Worm (Caenorhabditis elegans) whole organism, L4 larva: ENCODE results near the gene nas-28.

Experiments used
- Y48G9A.11 ChIP-seq: fragments of 200-800 bp; sonication (Bioruptor generic); IDR thresholded peaks from 2 replicates; pipeline ENCODE4 v1.3.6; 2022; ENCODE audit warnings: missing genetic modification reagents, missing genetic modification characterization, missing compliant biosample characterization
- ZK337.2 ChIP-seq: fragments of 200-800 bp; sonication (Bioruptor generic); IDR thresholded peaks from 2 replicates; pipeline ENCODE4 v1.3.6; 2022; ENCODE audit warnings: missing genetic modification reagents, missing genetic modification characterization, missing compliant biosample characterization
- aha-1 ChIP-seq: fragments of 150-350 bp; peaks from one replicate; lab custom pipeline; 2014; ENCODE audit warnings: missing biosample characterization, missing genetic modification characterization
- ama-1 ChIP-seq: fragments of 150-350 bp; optimal IDR thresholded peaks from 2 replicates; lab custom pipeline; 2014; ENCODE audit warnings: inconsistent platforms, mixed read lengths
- attf-4 ChIP-seq: sonication (generic microtip); optimal IDR thresholded peaks from 3 replicates; lab custom pipeline; 2017; ENCODE audit warnings: missing biosample characterization, missing genetic modification characterization
- ceh-20 ChIP-seq: fragments of 200-800 bp; sonication (Bioruptor generic); IDR thresholded peaks from 2 replicates; pipeline ENCODE4 v1.3.6; 2022; ENCODE audit warnings: missing genetic modification reagents, missing genetic modification characterization, missing compliant biosample characterization
- ceh-28 ChIP-seq: fragments of 150-350 bp; optimal IDR thresholded peaks from 2 replicates; lab custom pipeline; 2014; ENCODE audit warnings: missing biosample characterization, missing genetic modification reagents, missing genetic modification characterization
- ceh-44 ChIP-seq: fragments of 200-800 bp; sonication (Bioruptor generic); IDR thresholded peaks from 2 replicates; pipeline ENCODE4 v1.3.6; 2022; ENCODE audit warnings: missing genetic modification reagents, missing genetic modification characterization, missing compliant biosample characterization
- ces-1 ChIP-seq: fragments of 150-350 bp; sonication (generic microtip); optimal IDR thresholded peaks from 4 replicates; lab custom pipeline; 2014; ENCODE audit warnings: missing biosample characterization, missing genetic modification reagents, missing genetic modification characterization
- daf-16 ChIP-seq, 3 experiments: sonication (generic microtip); optimal IDR thresholded peaks; 2 replicates each; lab custom pipeline; 2016 to 2017; ENCODE audit warnings: missing genetic modification characterization in 3 of 3, missing genetic modification reagents in 3 of 3, mild to moderate bottlenecking in 2 of 3, missing compliant biosample characterization in 2 of 3, missing biosample characterization in 1 of 3, moderate library complexity in 1 of 3
- dmd-6 ChIP-seq: fragments of 200-800 bp; sonication (Bioruptor generic); IDR thresholded peaks from 2 replicates; pipeline ENCODE4 v1.3.6; 2022; ENCODE audit warnings: missing genetic modification reagents, missing genetic modification characterization, missing compliant biosample characterization
- dmd-9 ChIP-seq: fragments of 200-800 bp; sonication (Bioruptor generic); IDR thresholded peaks from 2 replicates; pipeline ENCODE4 v1.3.6; 2022; ENCODE audit warnings: missing genetic modification reagents, missing genetic modification characterization, missing compliant biosample characterization
- dve-1 ChIP-seq: sonication (generic microtip); optimal IDR thresholded peaks from 2 replicates; lab custom pipeline; 2017; ENCODE audit warnings: antibody characterized with exemption, mild to moderate bottlenecking, missing genetic modification characterization, missing compliant biosample characterization; ENCODE audit not compliant: insufficient read depth
- egl-43 ChIP-seq: fragments of 200-800 bp; sonication (Bioruptor generic); IDR thresholded peaks from 2 replicates; pipeline ENCODE4 v1.3.6; 2022; ENCODE audit warnings: missing genetic modification reagents, missing genetic modification characterization, missing compliant biosample characterization
- fkh-10 ChIP-seq: fragments of 150-350 bp; optimal IDR thresholded peaks from 2 replicates; lab custom pipeline; 2014; ENCODE audit warnings: missing biosample characterization, missing genetic modification reagents, missing genetic modification characterization
- hlh-11 ChIP-seq: fragments of 200-800 bp; sonication (Bioruptor generic); optimal IDR thresholded peaks from 2 replicates; lab custom pipeline; 2018; ENCODE audit warnings: mild to moderate bottlenecking, missing genetic modification characterization, missing compliant biosample characterization
- hlh-30 ChIP-seq: sonication (generic microtip); optimal IDR thresholded peaks from 2 replicates; lab custom pipeline; 2017; ENCODE audit warnings: antibody characterized with exemption, mild to moderate bottlenecking, missing genetic modification characterization, missing compliant biosample characterization; ENCODE audit not compliant: insufficient read depth
- hmg-1.1 ChIP-seq: fragments of 200-800 bp; sonication (Bioruptor generic); IDR thresholded peaks from 2 replicates; pipeline ENCODE4 v1.3.6; 2022; ENCODE audit warnings: missing genetic modification reagents, missing genetic modification characterization, missing compliant biosample characterization
- lin-1 ChIP-seq: fragments of 200-800 bp; sonication (Bioruptor generic); IDR thresholded peaks from 2 replicates; pipeline ENCODE4 v1.3.6; 2022; ENCODE audit warnings: missing genetic modification reagents, missing genetic modification characterization, missing compliant biosample characterization
- lsy-2 ChIP-seq, 2 experiments: fragments of 150-350 bp in 1 of 2; sonication (generic microtip) in 1 of 2; optimal IDR thresholded peaks; 2 replicates each; lab custom pipeline; 2014 to 2017; ENCODE audit warnings: missing biosample characterization in 2 of 2, missing genetic modification characterization in 2 of 2
- madf-5 ChIP-seq, 2 experiments: fragments of 200-800 bp; sonication (Bioruptor generic); IDR thresholded peaks; 2 replicates each; pipeline ENCODE4 v1.3.6; 2022; ENCODE audit warnings: missing compliant biosample characterization in 2 of 2, missing genetic modification characterization in 2 of 2
- madf-9 ChIP-seq: fragments of 200-800 bp; sonication (Bioruptor generic); conservative IDR thresholded peaks from 2 replicates; pipeline ENCODE4 v1.3.6; 2022; ENCODE audit warnings: missing genetic modification reagents, missing genetic modification characterization, missing compliant biosample characterization
- mdl-1 ChIP-seq, 2 experiments: fragments of 150-350 bp in 1 of 2; sonication (generic microtip) in 1 of 2; optimal IDR thresholded peaks; 2 replicates each; lab custom pipeline; 2014 to 2017; ENCODE audit warnings: missing biosample characterization in 2 of 2, missing genetic modification characterization in 2 of 2
- mep-1 ChIP-seq: fragments of 150-350 bp; sonication (generic microtip); optimal IDR thresholded peaks from 3 replicates; lab custom pipeline; 2014; ENCODE audit warnings: missing biosample characterization, missing genetic modification characterization
- mes-2 ChIP-seq: sonication (generic microtip); optimal IDR thresholded peaks from 2 replicates; lab custom pipeline; 2016; ENCODE audit warnings: missing genotype, mild to moderate bottlenecking, missing genetic modification characterization, missing compliant biosample characterization; ENCODE audit not compliant: poor library complexity, severe bottlenecking
- mxl-2 ChIP-seq: fragments of 200-800 bp; sonication (Bioruptor generic); conservative IDR thresholded peaks from 2 replicates; pipeline ENCODE4 v1.3.6; 2022; ENCODE audit warnings: missing genetic modification reagents, missing genetic modification characterization, missing compliant biosample characterization
- mxl-3 ChIP-seq: fragments of 200-800 bp; sonication (Bioruptor generic); optimal IDR thresholded peaks from 2 replicates; lab custom pipeline; 2018; ENCODE audit warnings: mild to moderate bottlenecking, missing genetic modification characterization, missing compliant biosample characterization
- nhr-10 ChIP-seq: fragments of 150-350 bp; optimal IDR thresholded peaks from 2 replicates; lab custom pipeline; 2014; ENCODE audit warnings: missing biosample characterization, missing genetic modification characterization
- nhr-11 ChIP-seq: fragments of 150-350 bp; optimal IDR thresholded peaks from 2 replicates; lab custom pipeline; 2014; ENCODE audit warnings: missing biosample characterization, missing genetic modification characterization
- nhr-28 ChIP-seq: fragments of 150-350 bp; optimal IDR thresholded peaks from 2 replicates; lab custom pipeline; 2014; ENCODE audit warnings: missing biosample characterization, missing genetic modification characterization
- nhr-41 ChIP-seq: fragments of 200-800 bp; sonication (Bioruptor generic); IDR thresholded peaks from 2 replicates; pipeline ENCODE4 v1.3.6; 2022; ENCODE audit warnings: missing genetic modification reagents, missing genetic modification characterization, missing compliant biosample characterization
- php-3 ChIP-seq: fragments of 200-800 bp; sonication (Bioruptor generic); IDR thresholded peaks from 2 replicates; pipeline ENCODE4 v1.3.6; 2022; ENCODE audit warnings: missing genetic modification reagents, missing genetic modification characterization, missing compliant biosample characterization
- rbr-2 ChIP-seq: sonication (generic microtip); optimal IDR thresholded peaks from 2 replicates; lab custom pipeline; 2016; ENCODE audit warnings: missing genotype, missing genetic modification characterization, missing compliant biosample characterization
- set-16 ChIP-seq: fragments of 200-800 bp; sonication (Bioruptor generic); IDR thresholded peaks from 2 replicates; pipeline ENCODE4 v1.3.6; 2022; ENCODE audit warnings: missing genetic modification reagents, missing genetic modification characterization, missing compliant biosample characterization
- skn-1 ChIP-seq: fragments of 150-350 bp; optimal IDR thresholded peaks from 2 replicates; lab custom pipeline; 2014; ENCODE audit warnings: missing biosample characterization, missing genetic modification characterization
- snpc-1.2 ChIP-seq: fragments of 200-800 bp; sonication (Bioruptor generic); IDR thresholded peaks from 2 replicates; pipeline ENCODE4 v1.3.6; 2022; ENCODE audit warnings: missing genetic modification reagents, missing genetic modification characterization, missing compliant biosample characterization
- snpc-4 ChIP-seq: fragments of 150-350 bp; optimal IDR thresholded peaks from 2 replicates; lab custom pipeline; 2014; ENCODE audit warnings: missing biosample characterization, missing genetic modification characterization
- spr-1 ChIP-seq: sonication (generic microtip); optimal IDR thresholded peaks from 2 replicates; lab custom pipeline; 2016; ENCODE audit warnings: mild to moderate bottlenecking, missing genetic modification characterization, missing compliant biosample characterization
- spr-3 ChIP-seq: fragments of 200-800 bp; sonication (Bioruptor generic); optimal IDR thresholded peaks from 2 replicates; lab custom pipeline; 2018; ENCODE audit warnings: mild to moderate bottlenecking, missing genetic modification characterization, missing compliant biosample characterization
- tra-1 ChIP-seq: fragments of 200-800 bp; sonication (Bioruptor generic); IDR thresholded peaks from 2 replicates; pipeline ENCODE4 v1.3.6; 2022; ENCODE audit warnings: missing genetic modification reagents, missing genetic modification characterization, missing compliant biosample characterization
- unc-39 ChIP-seq: sonication (generic microtip); optimal IDR thresholded peaks from 2 replicates; lab custom pipeline; 2017; ENCODE audit warnings: missing biosample characterization, missing genetic modification characterization
- unc-62 ChIP-seq, 3 experiments: fragments of 150-350 bp in 1 of 3; sonication (generic microtip); optimal IDR thresholded peaks in 2 of 3; peaks in 1 of 3; 1 replicate in 1 of 3; 2 replicates in 2 of 3; lab custom pipeline; 2014 to 2017; ENCODE audit warnings: missing biosample characterization in 3 of 3, missing genetic modification characterization in 3 of 3, missing genetic modification reagents in 3 of 3, missing genotype in 1 of 3

Gene nas-28

DNA sequence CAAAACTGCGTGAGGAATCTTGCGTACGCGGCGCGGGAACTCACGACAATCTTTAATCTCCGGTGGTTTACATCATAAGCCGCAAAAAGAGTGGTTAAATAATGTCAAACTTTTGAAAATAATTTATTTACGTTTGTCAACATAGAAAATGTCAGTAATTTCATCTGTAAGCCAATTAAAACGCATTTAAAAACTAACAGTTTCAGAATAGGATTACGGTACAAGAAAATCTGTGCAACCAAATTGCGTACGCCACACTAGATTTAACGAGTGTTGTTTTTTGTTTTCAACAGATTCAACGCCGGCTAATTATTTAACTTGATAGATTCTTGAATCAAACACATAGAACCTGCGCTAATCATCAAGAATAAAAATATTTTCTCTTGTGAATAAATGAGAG lies 42.2 kb downstream of the nas-28 start:
- TF ChIP-seq rbr-2 (tag; lab: Kevin White, UChicago), result no peak

DNA sequence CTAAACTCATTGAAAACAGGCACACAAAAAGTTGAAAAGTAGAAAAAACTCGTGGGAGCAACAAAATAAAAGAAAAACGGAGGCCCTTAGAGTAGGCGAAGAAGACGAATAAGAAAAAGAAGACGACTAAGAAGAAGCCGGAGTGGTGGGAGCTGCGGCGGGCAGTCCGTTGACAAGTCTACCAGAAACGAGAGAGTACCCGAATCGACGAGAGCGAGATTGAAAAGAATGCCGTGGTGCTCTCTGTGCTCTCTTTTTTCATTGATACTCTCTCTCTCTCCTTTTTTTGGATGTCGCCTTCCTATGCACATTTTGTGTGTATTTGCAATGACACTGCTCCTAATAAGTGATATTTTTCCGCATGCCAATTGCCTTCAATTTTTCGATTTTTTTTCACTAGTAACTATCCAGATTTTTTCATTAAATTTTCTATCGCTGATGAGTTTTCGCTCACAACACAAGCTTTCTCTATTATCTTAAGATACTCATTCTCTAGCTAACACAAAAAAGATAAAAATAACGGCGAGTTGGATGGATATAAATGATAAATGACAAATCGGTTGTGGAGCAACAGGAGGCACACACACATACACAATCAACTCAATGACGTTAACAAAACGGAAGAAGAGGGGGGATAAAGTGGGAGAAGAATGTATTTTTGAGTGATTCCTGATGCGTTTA lies 42.9 kb downstream of the nas-28 start:
- peak in 1 of 2 experiments; percentile 61 for TF ChIP-seq unc-62 (GFP tag; optimal IDR thresholded peaks at IDR 0.05 in 1 of 2; lab: Kevin White, UChicago)
- no peak for TF ChIP-seq unc-62 (tag; optimal IDR thresholded peaks at IDR 0.05; lab: Kevin White, UChicago)
- no peak for TF ChIP-seq dve-1 (tag; lab: Kevin White, UChicago)
- TF ChIP-seq fkh-10 (GFP tag; lab: Kevin White, UChicago), result peak; percentile 16
- TF ChIP-seq egl-43 (GFP tag; lab: Robert Waterston, UW), result 0 out of 2 replicates have a peak, but pooled peaks have one; percentile 45
- no peak for TF ChIP-seq snpc-1.2
- TF ChIP-seq mes-2, result peak; percentile 28
- peak; percentile 8 for TF ChIP-seq ces-1 (GFP tag; lab: Kevin White, UChicago)
- no peak for TF ChIP-seq mxl-2
- peak; percentile 60; the same call in 1 of the 2 replicates for TF ChIP-seq hmg-1.1 (GFP tag; lab: Robert Waterston, UW)
- no peak for TF ChIP-seq ceh-20
- TF ChIP-seq aha-1 (tag; lab: Kevin White, UChicago), result peak; percentile 66
- TF ChIP-seq mep-1 (tag; lab: Kevin White, UChicago), result peak; percentile 7
- TF ChIP-seq lsy-2 (tag; optimal IDR thresholded peaks at IDR 0.05; lab: Kevin White, UChicago), result peak in 1 of 2 experiments; percentile 11
- 0 out of 2 replicates have a peak, but pooled peaks have one; percentile 6 for TF ChIP-seq dmd-6 (GFP tag; lab: Robert Waterston, UW)
- peak; percentile 8 for TF ChIP-seq hlh-11 (tag; lab: Kevin White, UChicago)
- 0 out of 2 replicates have a peak, but pooled peaks have one; percentile 13 for TF ChIP-seq tra-1 (GFP tag; lab: Robert Waterston, UW)
- TF ChIP-seq rbr-2 (tag; lab: Kevin White, UChicago), result peak; percentile 39
- TF ChIP-seq hlh-30 (tag; lab: Kevin White, UChicago), result peak; percentile 46
- no peak for TF ChIP-seq skn-1 (tag; lab: Kevin White, UChicago)

DNA sequence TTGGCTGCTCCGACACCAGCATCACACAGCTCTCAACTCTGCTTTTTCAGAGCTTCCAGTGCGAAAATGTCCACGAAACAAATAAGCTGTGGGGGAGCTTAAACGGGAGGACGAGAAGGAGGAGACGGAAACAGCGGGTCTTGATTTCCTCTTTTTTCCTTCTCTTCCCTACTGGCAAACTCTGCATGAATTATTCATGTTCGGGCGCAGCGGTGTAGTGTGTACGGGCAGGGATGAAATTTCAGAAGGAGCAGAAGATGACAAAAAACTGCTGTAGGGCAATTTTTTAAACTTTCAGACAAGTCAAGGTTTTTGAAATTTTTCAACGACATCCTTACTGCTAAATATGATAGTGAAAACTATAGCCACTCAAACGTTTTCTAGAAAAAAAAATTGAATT lies 43.7 kb downstream of the nas-28 start:
- TF ChIP-seq mdl-1 (tag; optimal IDR thresholded peaks at IDR 0.05; lab: Kevin White, UChicago), result peak in 1 of 2 experiments; percentile 21
- no peak for TF ChIP-seq hmg-1.1 (GFP tag; lab: Robert Waterston, UW)
- no peak for TF ChIP-seq hlh-30 (tag; lab: Kevin White, UChicago)

DNA sequence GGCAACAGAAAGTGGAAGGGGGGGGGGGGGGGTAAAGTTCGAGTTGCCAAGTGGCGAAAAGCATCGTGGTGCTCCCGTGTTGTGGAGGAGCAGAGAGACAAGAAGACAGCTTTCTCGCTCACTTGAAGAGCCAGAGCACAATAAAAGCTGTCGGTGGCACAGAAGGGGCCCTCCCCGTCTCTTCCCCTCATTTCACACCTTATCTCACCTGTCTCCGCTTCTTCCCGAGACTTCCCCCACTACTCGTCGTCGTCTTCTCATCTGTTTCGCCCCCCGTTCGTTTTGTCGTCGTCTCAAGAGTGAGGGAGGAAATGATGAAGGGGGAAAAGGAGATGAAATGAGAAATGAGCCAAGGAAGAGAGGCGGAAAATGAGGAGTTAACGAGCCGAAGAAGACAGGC lies 44.6 kb downstream of the nas-28 start:
- TF ChIP-seq dmd-6 (GFP tag; lab: Robert Waterston, UW) (no peak), dmd-9 (GFP tag; lab: Robert Waterston, UW) (no peak), attf-4 (tag; lab: Kevin White, UChicago) (no peak), nhr-28 (tag; lab: Kevin White, UChicago) (no peak), egl-43 (GFP tag; lab: Robert Waterston, UW) (peak; percentile 69; the same call in 1 of the 2 replicates), mxl-3 (peak; percentile 58), mes-2 (no peak), madf-5 (GFP tag; IDR thresholded peaks at IDR 0.05; lab: Robert Waterston, UW) (no peak), spr-1 (tag; lab: Kevin White, UChicago) (no peak), unc-39 (no peak), ceh-28 (no peak), ama-1 (lab: Kevin White, UChicago) (no peak), madf-9 (GFP tag; lab: Robert Waterston, UW) (no peak), Y48G9A.11 (no peak), mxl-2 (no peak), ZK337.2 (GFP tag; lab: Robert Waterston, UW) (no peak), nhr-41 (GFP tag; lab: Robert Waterston, UW) (no peak), php-3 (no peak), nhr-10 (tag; lab: Kevin White, UChicago) (no peak), hmg-1.1 (GFP tag; lab: Robert Waterston, UW) (no peak), nhr-11 (tag; lab: Kevin White, UChicago) (peak; percentile 32), snpc-4 (tag; lab: Kevin White, UChicago) (no peak), set-16 (peak; percentile 86), ceh-44 (GFP tag; lab: Robert Waterston, UW) (no peak), daf-16 (GFP tag; optimal IDR thresholded peaks at IDR 0.05; lab: Kevin White, UChicago) (no peak), daf-16 (tag; optimal IDR thresholded peaks at IDR 0.05; lab: Kevin White, UChicago) (no peak), spr-3 (GFP tag; lab: Kevin White, UChicago) (no peak), skn-1 (tag; lab: Kevin White, UChicago) (no peak), lin-1 (GFP tag; lab: Robert Waterston, UW) (no peak), ceh-20 (no peak)
